Worm (Caenorhabditis elegans) whole organism, young adult: ENCODE results near the gene F58G1.3.

ENCODE experiments used
- F39B2.1 ChIP-seq: fragments of 200-800 bp; sonication (Bioruptor generic); IDR thresholded peaks from 2 replicates; pipeline ENCODE4 v1.3.6; 2022; ENCODE audit warnings: missing genetic modification reagents, missing genetic modification characterization, missing compliant biosample characterization
- gei-17 ChIP-seq: fragments of 200-800 bp; sonication (Bioruptor generic); optimal IDR thresholded peaks from 2 replicates; lab custom pipeline; 2018; ENCODE audit warnings: mild to moderate bottlenecking, missing genetic modification characterization, missing compliant biosample characterization
- lin-26 ChIP-seq: fragments of 200-800 bp; sonication (Bioruptor generic); IDR thresholded peaks from 2 replicates; pipeline ENCODE4 v1.3.6; 2022; ENCODE audit warnings: missing genetic modification reagents, missing genetic modification characterization, missing compliant biosample characterization
- lin-54 ChIP-seq: fragments of 200-800 bp; sonication (Bioruptor generic); optimal IDR thresholded peaks from 2 replicates; lab custom pipeline; 2018; ENCODE audit warnings: mild to moderate bottlenecking, missing genetic modification characterization, missing compliant biosample characterization
- snpc-4 ChIP-seq, 5 experiments: fragments of 150-350 bp in 1 of 5; sonication (generic microtip) in 4 of 5; optimal IDR thresholded peaks; 2 replicates each; lab custom pipeline; 2014 to 2018; ENCODE audit warnings: missing genetic modification characterization in 5 of 5, missing biosample characterization in 3 of 5, antibody characterized with exemption in 2 of 5, mild to moderate bottlenecking in 2 of 5, missing compliant biosample characterization in 2 of 5, missing genotype in 2 of 5, moderate library complexity in 2 of 5, missing genetic modification reagents in 1 of 5

ce11 chrII:12928241-12928640 is at the start of gene F58G1.3:
- TF ChIP-seq gei-17 (GFP tag; lab: Kevin White, UChicago) (no peak), F39B2.1 (no peak), lin-54 (GFP tag; lab: Kevin White, UChicago) (no peak), lin-26 (no peak), snpc-4 (GFP tag; optimal IDR thresholded peaks at IDR 0.05; lab: Kevin White, UChicago) (no peak), snpc-4 (tag; optimal IDR thresholded peaks at IDR 0.05; lab: Kevin White, UChicago) (no peak)
